Worm (Caenorhabditis elegans) whole organism, midembryonic: ENCODE measurements around the gene H03G16.6.

Experiments
- cog-1 ChIP-seq: sonication (generic microtip); optimal IDR thresholded peaks from 2 replicates; lab custom pipeline; 2016; ENCODE audit warnings: missing genetic modification characterization, missing compliant biosample characterization
- flt-1 ChIP-seq: fragments of 200-800 bp; sonication (Bioruptor generic); IDR thresholded peaks from 2 replicates; pipeline ENCODE4 v1.3.6; 2022; ENCODE audit warnings: missing genetic modification characterization, missing compliant biosample characterization
- klf-2 ChIP-seq: fragments of 200-800 bp; sonication (Bioruptor generic); conservative IDR thresholded peaks from 2 replicates; pipeline ENCODE4 v1.3.6; 2022; ENCODE audit warnings: missing genetic modification reagents, missing genetic modification characterization, missing compliant biosample characterization
- tab-1 ChIP-seq: fragments of 200-800 bp; sonication (Bioruptor generic); IDR thresholded peaks from 2 replicates; pipeline ENCODE4 v1.3.6; 2022; ENCODE audit warnings: missing genetic modification characterization, missing compliant biosample characterization
- ztf-23 ChIP-seq: fragments of 200-800 bp; sonication (Bioruptor generic); IDR thresholded peaks from 2 replicates; pipeline ENCODE4 v1.3.6; 2022; ENCODE audit warnings: missing genetic modification reagents, missing genetic modification characterization, missing compliant biosample characterization
- ztf-29 ChIP-seq: fragments of 200-800 bp; sonication (Bioruptor generic); IDR thresholded peaks from 2 replicates; pipeline ENCODE4 v1.3.6; 2022; ENCODE audit warnings: missing genetic modification reagents, missing genetic modification characterization, missing compliant biosample characterization

DNA sequence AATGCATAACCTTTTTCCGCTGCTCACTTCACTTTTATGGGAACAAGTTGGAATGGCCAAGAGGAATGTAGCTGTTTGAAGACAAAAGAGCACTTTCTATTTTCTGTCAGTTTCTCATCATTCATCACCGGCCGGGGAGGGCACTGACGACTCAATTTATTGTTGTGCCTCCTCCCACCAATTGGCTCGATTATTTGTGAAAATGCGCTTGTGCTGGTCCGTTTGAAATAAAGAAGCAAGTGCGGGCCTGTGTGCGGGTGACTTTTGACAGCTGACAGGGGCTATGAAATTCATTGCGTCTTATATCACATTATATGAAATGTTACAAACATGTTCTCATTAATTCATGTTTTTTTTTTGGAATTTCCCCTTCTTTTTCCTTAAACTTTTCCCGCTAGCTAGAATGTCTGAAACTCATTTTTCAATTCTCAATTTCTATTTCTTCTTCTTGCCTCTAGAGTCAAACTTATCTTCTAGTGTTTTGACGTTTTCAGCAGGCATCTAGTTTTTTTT, 38.5 kb upstream of the H03G16.6 start:
- TF ChIP-seq klf-2 (GFP tag; lab: Robert Waterston, UW) (no peak), cog-1 (tag; lab: Kevin White, UChicago) (no peak), ztf-23 (GFP tag; lab: Robert Waterston, UW) (no peak), flt-1 (GFP tag; lab: Robert Waterston, UW) (no peak), tab-1 (GFP tag; lab: Robert Waterston, UW) (no peak), ztf-29 (GFP tag; lab: Robert Waterston, UW) (no peak)
